Worm (Caenorhabditis elegans) whole organism, late embryonic: ENCODE data around the gene C05B5.16.

Experiments
- C38D4.7 ChIP-seq: fragments of 200-800 bp; sonication (Bioruptor generic); optimal IDR thresholded peaks from 2 replicates; lab custom pipeline; 2018; ENCODE audit warnings: mild to moderate bottlenecking, missing genetic modification characterization, moderate library complexity, missing compliant biosample characterization
- F13H6.1 ChIP-seq: sonication (generic microtip); optimal IDR thresholded peaks from 2 replicates; lab custom pipeline; 2016; ENCODE audit warnings: missing genetic modification characterization, missing compliant biosample characterization
- T23F11.4 ChIP-seq: fragments of 200-800 bp; sonication (Bioruptor generic); optimal IDR thresholded peaks from 2 replicates; lab custom pipeline; 2018; ENCODE audit warnings: mild to moderate bottlenecking, missing genetic modification characterization, missing compliant biosample characterization
- Y22D7AL.16 ChIP-seq: sonication (generic microtip); optimal IDR thresholded peaks from 2 replicates; lab custom pipeline; 2016; ENCODE audit warnings: missing genetic modification characterization, missing compliant biosample characterization
- ahr-1 ChIP-seq: sonication (generic microtip); optimal IDR thresholded peaks from 2 replicates; lab custom pipeline; 2016; ENCODE audit warnings: missing genetic modification characterization, missing compliant biosample characterization
- ceh-19 ChIP-seq: fragments of 200-800 bp; sonication (Bioruptor generic); optimal IDR thresholded peaks from 2 replicates; lab custom pipeline; 2018; ENCODE audit warnings: mild to moderate bottlenecking, missing genetic modification characterization, missing compliant biosample characterization
- ceh-24 ChIP-seq: sonication (generic microtip); optimal IDR thresholded peaks from 2 replicates; lab custom pipeline; 2016; ENCODE audit warnings: mild to moderate bottlenecking, missing genetic modification characterization, missing compliant biosample characterization
- ceh-30 ChIP-seq: fragments of 150-350 bp; optimal IDR thresholded peaks from 2 replicates; lab custom pipeline; 2014; ENCODE audit warnings: missing biosample characterization, missing genetic modification characterization
- ceh-31 ChIP-seq: sonication (generic microtip); optimal IDR thresholded peaks from 2 replicates; lab custom pipeline; 2016; ENCODE audit warnings: missing genetic modification characterization, missing compliant biosample characterization
- ceh-34 ChIP-seq: sonication (generic microtip); optimal IDR thresholded peaks from 2 replicates; lab custom pipeline; 2016; ENCODE audit warnings: mild to moderate bottlenecking, missing genetic modification characterization, missing compliant biosample characterization
- ceh-48 ChIP-seq: sonication (generic microtip); optimal IDR thresholded peaks from 2 replicates; lab custom pipeline; 2016; ENCODE audit warnings: missing genetic modification characterization, inconsistent platforms, missing compliant biosample characterization
- ceh-6 ChIP-seq: fragments of 200-800 bp; sonication (Bioruptor generic); optimal IDR thresholded peaks from 2 replicates; lab custom pipeline; 2018; ENCODE audit warnings: mild to moderate bottlenecking, missing genetic modification characterization, missing compliant biosample characterization
- fkh-10 ChIP-seq: fragments of 150-350 bp; optimal IDR thresholded peaks from 2 replicates; lab custom pipeline; 2014; ENCODE audit warnings: missing biosample characterization, missing genetic modification reagents, missing genetic modification characterization
- hlh-15 ChIP-seq: sonication (generic microtip); optimal IDR thresholded peaks from 2 replicates; lab custom pipeline; 2016; ENCODE audit warnings: missing genetic modification characterization, missing compliant biosample characterization
- hlh-30 ChIP-seq: sonication (generic microtip); optimal IDR thresholded peaks from 2 replicates; lab custom pipeline; 2017; ENCODE audit warnings: antibody characterized with exemption, missing genetic modification characterization, missing compliant biosample characterization; ENCODE audit not compliant: insufficient read depth
- hlh-8 ChIP-seq: sonication (generic microtip); optimal IDR thresholded peaks from 2 replicates; lab custom pipeline; 2016; ENCODE audit warnings: missing genotype, missing genetic modification characterization, missing compliant biosample characterization
- madf-2 ChIP-seq: sonication (generic microtip); optimal IDR thresholded peaks from 2 replicates; lab custom pipeline; 2017; ENCODE audit warnings: missing genetic modification characterization, missing compliant biosample characterization
- npax-4 ChIP-seq: sonication (generic microtip); optimal IDR thresholded peaks from 2 replicates; lab custom pipeline; 2016; ENCODE audit warnings: missing genetic modification characterization, missing compliant biosample characterization
- pag-3 ChIP-seq: sonication (generic microtip); optimal IDR thresholded peaks from 2 replicates; lab custom pipeline; 2016; ENCODE audit warnings: missing compliant biosample characterization, missing genetic modification characterization, borderline replicate concordance
- pat-9 ChIP-seq: fragments of 200-800 bp; sonication (Bioruptor generic); optimal IDR thresholded peaks from 2 replicates; lab custom pipeline; 2018; ENCODE audit warnings: mild to moderate bottlenecking, missing genetic modification characterization, moderate library complexity, missing compliant biosample characterization
- pax-1 ChIP-seq: fragments of 150-350 bp; optimal IDR thresholded peaks from 2 replicates; lab custom pipeline; 2014; ENCODE audit warnings: missing biosample characterization, missing genetic modification characterization
- pha-2 ChIP-seq: sonication (generic microtip); optimal IDR thresholded peaks from 2 replicates; lab custom pipeline; 2017; ENCODE audit warnings: mild to moderate bottlenecking, missing genetic modification characterization, missing compliant biosample characterization
- pha-4 ChIP-seq: fragments of 150-350 bp; optimal IDR thresholded peaks from 2 replicates; lab custom pipeline; 2018; ENCODE audit warnings: missing biosample characterization, missing genetic modification reagents, missing genetic modification characterization
- pqm-1 ChIP-seq: sonication (generic microtip); optimal IDR thresholded peaks from 2 replicates; lab custom pipeline; 2016; ENCODE audit warnings: missing genetic modification characterization, missing compliant biosample characterization
- ref-2 ChIP-seq: sonication (generic microtip); optimal IDR thresholded peaks from 2 replicates; lab custom pipeline; 2016; ENCODE audit warnings: missing genetic modification characterization, missing compliant biosample characterization
- sdc-2 ChIP-seq: sonication (generic microtip); optimal IDR thresholded peaks from 2 replicates; lab custom pipeline; 2016; ENCODE audit warnings: missing genotype, missing genetic modification characterization, missing compliant biosample characterization
- ttx-3 ChIP-seq: sonication (generic microtip); optimal IDR thresholded peaks from 2 replicates; lab custom pipeline; 2016; ENCODE audit warnings: missing genetic modification reagents, missing genetic modification characterization, missing compliant biosample characterization
- unc-3 ChIP-seq, 2 experiments: fragments of 200-800 bp in 1 of 2; sonication (Bioruptor generic) in 1 of 2; sonication (generic microtip) in 1 of 2; conservative IDR thresholded peaks in 1 of 2; optimal IDR thresholded peaks in 1 of 2; 2 replicates each; pipeline versions ENCODE4 v1.3.6 to Lab custom; 2016 to 2022; ENCODE audit warnings: missing compliant biosample characterization in 2 of 2, missing genetic modification characterization in 2 of 2, missing genetic modification reagents in 1 of 2
- unc-55 ChIP-seq: sonication (generic microtip); optimal IDR thresholded peaks from 2 replicates; lab custom pipeline; 2017; ENCODE audit warnings: missing biosample characterization, missing genetic modification reagents, missing genetic modification characterization
- zip-5 ChIP-seq: sonication (generic microtip); optimal IDR thresholded peaks from 2 replicates; lab custom pipeline; 2016; ENCODE audit warnings: missing genetic modification characterization, missing compliant biosample characterization
- ztf-16 ChIP-seq: sonication (generic microtip); optimal IDR thresholded peaks from 2 replicates; lab custom pipeline; 2017; ENCODE audit warnings: missing genetic modification characterization, missing compliant biosample characterization

The C05B5.16 gene

DNA sequence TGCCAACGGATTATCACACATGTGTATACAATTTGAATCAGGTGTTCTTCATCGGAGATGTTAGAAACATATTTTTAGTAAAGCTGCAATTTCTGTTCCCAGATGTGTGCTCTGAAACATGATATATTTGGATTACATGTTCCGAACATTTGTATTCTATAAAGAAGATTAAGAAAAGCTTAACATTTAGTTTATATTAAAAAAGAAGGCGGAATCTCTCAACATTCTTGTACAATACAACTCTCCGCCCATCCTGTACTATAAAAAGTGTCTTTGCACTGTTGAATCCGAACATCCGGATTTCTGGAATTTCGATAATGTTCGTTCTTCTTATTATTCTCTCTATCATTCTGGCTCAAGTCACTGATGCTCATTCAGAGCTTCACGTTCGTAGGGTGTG, 15.7 kb downstream of the C05B5.16 start, which contains the start of gene ins-23:
Gene ins-23 (plus strand): TSS at position 301 of the 400 bp plus-strand sequence.
- TF ChIP-seq fkh-10 (GFP tag; lab: Kevin White, UChicago), result no peak
- no peak for TF ChIP-seq pha-2 (tag; lab: Kevin White, UChicago)
- no peak for TF ChIP-seq Y22D7AL.16 (tag; lab: Kevin White, UChicago)

ce11 chrIII:10030549-10030948, 18.3 kb downstream of the C05B5.16 start, which contains the start of gene M04D8.4:
TSS of gene M04D8.4 (minus strand) at chrIII:10030649.
- no peak for TF ChIP-seq ceh-6 (GFP tag; lab: Kevin White, UChicago)

DNA sequence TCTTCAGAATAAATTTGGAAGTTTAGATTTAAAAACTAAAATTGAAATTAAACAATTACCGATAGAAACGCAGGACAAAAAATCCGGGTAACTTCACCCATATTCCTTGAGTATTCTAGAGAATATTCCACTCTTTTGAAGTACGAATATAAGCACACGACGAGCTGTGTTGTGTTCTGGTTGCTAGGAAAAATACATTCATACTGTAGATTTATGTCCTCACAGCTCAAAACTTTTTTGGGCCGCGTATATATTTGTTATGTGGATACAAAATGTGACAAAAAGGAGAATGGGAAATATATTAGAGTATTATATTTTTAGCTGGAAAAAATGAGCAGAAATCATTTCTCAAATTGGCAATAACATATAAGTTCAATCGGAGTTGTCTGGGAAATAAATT, 21.0 kb downstream of the C05B5.16 start, which contains the start of gene M04D8.5:
Gene M04D8.5 (minus strand): TSS at position 101 of the 400 bp plus-strand sequence.
- no peak for TF ChIP-seq ahr-1 (tag; lab: Kevin White, UChicago)
- no peak for TF ChIP-seq pat-9 (tag; lab: Kevin White, UChicago)
- TF ChIP-seq ztf-16 (tag; lab: Kevin White, UChicago), result no peak
- TF ChIP-seq pha-4 (tag; lab: Kevin White, UChicago), result no peak
- no peak for TF ChIP-seq Y22D7AL.16 (tag; lab: Kevin White, UChicago)
- TF ChIP-seq F13H6.1 (tag; lab: Kevin White, UChicago), result no peak
- no peak for TF ChIP-seq ttx-3 (tag; lab: Kevin White, UChicago)
- TF ChIP-seq pqm-1, result no peak
- no peak for TF ChIP-seq hlh-15 (tag; lab: Kevin White, UChicago)
- no peak for TF ChIP-seq zip-5 (tag; lab: Kevin White, UChicago)
- TF ChIP-seq C38D4.7 (GFP tag; lab: Kevin White, UChicago), result no peak
- no peak for TF ChIP-seq sdc-2 (tag; lab: Kevin White, UChicago)
- TF ChIP-seq madf-2 (tag; lab: Kevin White, UChicago), result no peak
- no peak for TF ChIP-seq npax-4
- no peak for TF ChIP-seq hlh-8 (tag; lab: Kevin White, UChicago)
- TF ChIP-seq ceh-31 (tag; lab: Kevin White, UChicago), result no peak
- no peak for TF ChIP-seq T23F11.4
- TF ChIP-seq hlh-30, result no peak

ce11 chrIII:10033881-10034280, 21.6 kb downstream of the C05B5.16 start, which contains the start of gene M04D8.8:
TSS of gene M04D8.8 (plus strand) at chrIII:10034181.
- TF ChIP-seq Y22D7AL.16 (tag; lab: Kevin White, UChicago) (no peak), ceh-48 (tag; lab: Kevin White, UChicago) (no peak), ceh-24 (tag; lab: Kevin White, UChicago) (no peak), pag-3 (tag; lab: Kevin White, UChicago) (no peak)

DNA sequence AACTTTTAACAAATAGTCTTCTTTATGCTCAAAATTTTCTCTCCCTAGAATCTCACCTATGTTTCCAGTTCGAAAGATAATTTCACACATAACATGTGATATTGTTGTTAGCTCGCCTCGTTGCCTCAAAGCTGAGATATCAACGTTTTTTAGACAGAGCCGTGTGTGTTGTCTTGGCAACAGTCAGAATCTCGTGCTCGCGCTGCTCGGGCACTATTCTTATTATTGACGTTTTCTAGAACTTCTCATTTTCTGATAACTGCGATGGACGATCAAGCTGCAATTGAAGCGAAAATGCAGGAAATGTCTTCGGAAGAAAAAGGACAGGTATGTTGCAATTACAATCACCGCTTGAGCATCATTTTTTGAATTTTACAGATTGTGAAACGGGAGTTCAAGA, 23.5 kb downstream of the C05B5.16 start, which contains the start of gene xbx-3:
Gene xbx-3 (plus strand): TSS at position 163 of the 400 bp plus-strand sequence.
- TF ChIP-seq pha-4 (tag; lab: Kevin White, UChicago) (no peak), F13H6.1 (tag; lab: Kevin White, UChicago) (no peak), ceh-30 (tag; lab: Kevin White, UChicago) (no peak), pag-3 (tag; lab: Kevin White, UChicago) (no peak), pax-1 (tag; lab: Kevin White, UChicago) (no peak), C38D4.7 (GFP tag; lab: Kevin White, UChicago) (no peak), ref-2 (tag; lab: Kevin White, UChicago) (no peak), zip-5 (tag; lab: Kevin White, UChicago) (no peak), hlh-8 (tag; lab: Kevin White, UChicago) (no peak), unc-55 (no peak), unc-3 (GFP tag; conservative IDR thresholded peaks at IDR 0.05; lab: Robert Waterston, UW) (no peak), unc-3 (tag; optimal IDR thresholded peaks at IDR 0.05; lab: Kevin White, UChicago) (no peak), pat-9 (tag; lab: Kevin White, UChicago) (no peak), npax-4 (no peak), ceh-19 (GFP tag; lab: Kevin White, UChicago) (no peak), hlh-15 (tag; lab: Kevin White, UChicago) (no peak), ceh-34 (tag; lab: Kevin White, UChicago) (no peak)
- TF ChIP-seq, all 69 proteins: peak for 0
